Fruit fly (Drosophila melanogaster): ENCODE measurements around the gene CG42526.

DNA sequence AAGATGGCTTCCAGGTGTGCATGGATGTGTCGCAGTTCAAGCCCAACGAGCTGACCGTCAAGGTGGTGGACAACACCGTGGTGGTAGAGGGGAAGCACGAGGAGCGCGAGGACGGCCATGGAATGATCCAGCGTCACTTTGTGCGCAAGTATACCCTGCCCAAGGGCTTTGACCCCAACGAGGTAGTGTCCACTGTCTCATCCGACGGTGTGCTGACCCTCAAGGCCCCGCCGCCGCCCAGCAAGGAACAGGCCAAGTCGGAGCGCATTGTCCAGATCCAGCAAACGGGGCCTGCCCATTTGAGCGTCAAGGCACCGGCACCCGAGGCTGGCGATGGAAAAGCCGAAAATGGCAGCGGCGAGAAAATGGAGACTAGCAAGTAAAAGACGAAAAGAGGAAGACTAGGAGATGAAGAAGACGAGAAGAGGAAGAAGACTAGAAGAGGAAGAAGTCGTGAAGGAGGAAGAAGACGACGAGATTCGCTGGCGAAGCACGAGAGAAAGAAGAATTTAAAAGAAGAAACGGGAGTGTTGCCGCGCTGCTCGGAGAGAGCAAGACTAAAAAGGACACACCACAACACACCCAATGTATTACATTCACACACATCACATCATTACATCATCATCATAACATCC is 50.6 kb downstream of the CG42526 start:
- TF ChIP-seq CG13204 (GFP tag; optimal IDR thresholded peaks at IDR 0.05), result no peak
- TF ChIP-seq CG10348 (GFP tag; IDR thresholded peaks at IDR 0.05), result no peak
- TF ChIP-seq CG34367 (tag; optimal IDR thresholded peaks at IDR 0.05), result no peak
- peak; percentile 76 for TF ChIP-seq EcR (GFP tag; optimal IDR thresholded peaks at IDR 0.05)
- TF ChIP-seq CG8301 (tag; optimal IDR thresholded peaks at IDR 0.05), result no peak
- no peak for TF ChIP-seq Pif1B (GFP tag; optimal IDR thresholded peaks at IDR 0.05)
- TF ChIP-seq CG32121 (GFP tag; IDR thresholded peaks at IDR 0.05), result no peak
- TF ChIP-seq gl (tag; optimal IDR thresholded peaks at IDR 0.05), result no peak
- no peak for TF ChIP-seq CG17806 (tag; optimal IDR thresholded peaks at IDR 0.05)
- no peak for TF ChIP-seq CG15710 (tag; optimal IDR thresholded peaks at IDR 0.05)
- no peak for TF ChIP-seq CG14655 (GFP tag; optimal IDR thresholded peaks at IDR 0.05)

All from whole organism, pupa.